Worm (Caenorhabditis elegans) whole organism, L2 larva: ENCODE measurements around the gene C05G5.1.

Source experiments
- C34F6.9 ChIP-seq: fragments of 150-350 bp; optimal IDR thresholded peaks from 2 replicates; lab custom pipeline; 2014; ENCODE audit warnings: missing biosample characterization, missing genetic modification characterization
- F13H6.1 ChIP-seq: sonication (generic microtip); optimal IDR thresholded peaks from 2 replicates; lab custom pipeline; 2016; ENCODE audit warnings: missing genetic modification characterization, missing compliant biosample characterization
- R02D3.7 ChIP-seq: fragments of 150-350 bp; optimal IDR thresholded peaks from 2 replicates; lab custom pipeline; 2014; ENCODE audit warnings: missing biosample characterization, missing genetic modification characterization
- Y55F3AM.14 ChIP-seq: fragments of 200-800 bp; sonication (Bioruptor generic); optimal IDR thresholded peaks from 2 replicates; lab custom pipeline; 2018; ENCODE audit warnings: mild to moderate bottlenecking, missing genetic modification characterization, missing compliant biosample characterization
- ZK546.5 ChIP-seq: sonication (generic microtip); optimal IDR thresholded peaks from 2 replicates; lab custom pipeline; 2017; ENCODE audit warnings: missing biosample characterization, missing genetic modification characterization
- alr-1 ChIP-seq: fragments of 150-350 bp; optimal IDR thresholded peaks from 2 replicates; lab custom pipeline; 2014; ENCODE audit warnings: missing biosample characterization, missing genetic modification characterization
- aly-2 ChIP-seq: fragments of 150-350 bp; optimal IDR thresholded peaks from 2 replicates; lab custom pipeline; 2014; ENCODE audit warnings: missing biosample characterization, missing genetic modification characterization
- ama-1 ChIP-seq: fragments of 150-350 bp; optimal IDR thresholded peaks from 2 replicates; lab custom pipeline; 2018; ENCODE audit warnings: inconsistent platforms
- blmp-1 ChIP-seq: sonication (generic microtip); optimal IDR thresholded peaks from 2 replicates; lab custom pipeline; 2017; ENCODE audit warnings: missing genetic modification characterization, mild to moderate bottlenecking, missing compliant biosample characterization, antibody characterized with exemption, moderate library complexity; ENCODE audit not compliant: insufficient read depth
- ceh-16 ChIP-seq: fragments of 150-350 bp; optimal IDR thresholded peaks from 2 replicates; lab custom pipeline; 2014; ENCODE audit warnings: missing biosample characterization, missing genetic modification characterization
- dmd-4 ChIP-seq: sonication (generic microtip); optimal IDR thresholded peaks from 2 replicates; lab custom pipeline; 2017; ENCODE audit warnings: missing biosample characterization, missing genetic modification characterization
- egl-27 ChIP-seq: sonication (generic microtip); optimal IDR thresholded peaks from 3 replicates; lab custom pipeline; 2017; ENCODE audit warnings: missing biosample characterization, missing genetic modification reagents, missing genetic modification characterization
- elt-3 ChIP-seq: sonication (generic microtip); optimal IDR thresholded peaks from 2 replicates; lab custom pipeline; 2017; ENCODE audit warnings: missing biosample characterization, missing genetic modification characterization
- fos-1 ChIP-seq: fragments of 150-350 bp; optimal IDR thresholded peaks from 2 replicates; lab custom pipeline; 2014; ENCODE audit warnings: missing biosample characterization, missing genetic modification characterization
- lin-13 ChIP-seq: fragments of 150-350 bp; optimal IDR thresholded peaks from 2 replicates; lab custom pipeline; 2014; ENCODE audit warnings: missing biosample characterization, missing genetic modification reagents, missing genetic modification characterization
- lin-39 ChIP-seq: fragments of 150-350 bp; optimal IDR thresholded peaks from 2 replicates; lab custom pipeline; 2014; ENCODE audit warnings: missing biosample characterization, missing genetic modification reagents, missing genetic modification characterization
- lsy-2 ChIP-seq, 2 experiments: fragments of 150-350 bp in 1 of 2; sonication (generic microtip) in 1 of 2; optimal IDR thresholded peaks; 2 replicates each; lab custom pipeline; 2014 to 2017; ENCODE audit warnings: missing biosample characterization in 2 of 2, missing genetic modification characterization in 2 of 2
- mab-5 ChIP-seq: fragments of 150-350 bp; optimal IDR thresholded peaks from 2 replicates; lab custom pipeline; 2014; ENCODE audit warnings: missing biosample characterization, missing genetic modification characterization
- mdl-1 ChIP-seq, 2 experiments: fragments of 150-350 bp in 1 of 2; sonication (generic microtip) in 1 of 2; optimal IDR thresholded peaks; 2 replicates each; lab custom pipeline; 2017; ENCODE audit warnings: missing biosample characterization in 2 of 2, missing genetic modification characterization in 2 of 2
- nhr-11 ChIP-seq: fragments of 150-350 bp; optimal IDR thresholded peaks from 2 replicates; lab custom pipeline; 2014; ENCODE audit warnings: missing biosample characterization, missing genetic modification characterization
- nhr-12 ChIP-seq: fragments of 150-350 bp; optimal IDR thresholded peaks from 2 replicates; lab custom pipeline; 2014; ENCODE audit warnings: missing biosample characterization, missing genetic modification characterization
- nhr-129 ChIP-seq: fragments of 150-350 bp; optimal IDR thresholded peaks from 2 replicates; lab custom pipeline; 2014; ENCODE audit warnings: missing biosample characterization, missing genetic modification characterization
- nhr-21 ChIP-seq: fragments of 150-350 bp; optimal IDR thresholded peaks from 2 replicates; lab custom pipeline; 2014; ENCODE audit warnings: missing biosample characterization, missing genetic modification characterization
- nhr-23 ChIP-seq: fragments of 150-350 bp; optimal IDR thresholded peaks from 2 replicates; lab custom pipeline; 2014; ENCODE audit warnings: missing biosample characterization, missing genetic modification reagents, missing genetic modification characterization
- nhr-237 ChIP-seq: fragments of 150-350 bp; optimal IDR thresholded peaks from 2 replicates; lab custom pipeline; 2014; ENCODE audit warnings: missing biosample characterization, missing genetic modification characterization
- nhr-25 ChIP-seq: fragments of 150-350 bp; sonication (generic microtip); optimal IDR thresholded peaks from 3 replicates; lab custom pipeline; 2014; ENCODE audit warnings: missing biosample characterization, missing genetic modification characterization
- nhr-6 ChIP-seq: fragments of 150-350 bp; optimal IDR thresholded peaks from 2 replicates; lab custom pipeline; 2014; ENCODE audit warnings: missing biosample characterization, missing genetic modification characterization
- nhr-77 ChIP-seq: fragments of 150-350 bp; optimal IDR thresholded peaks from 2 replicates; lab custom pipeline; 2014; ENCODE audit warnings: missing biosample characterization, missing genetic modification characterization
- sem-4 ChIP-seq: fragments of 150-350 bp; optimal IDR thresholded peaks from 2 replicates; lab custom pipeline; 2014; ENCODE audit warnings: missing biosample characterization, missing genetic modification reagents, missing genetic modification characterization
- skn-1 ChIP-seq: sonication (generic microtip); optimal IDR thresholded peaks from 2 replicates; lab custom pipeline; 2017; ENCODE audit warnings: missing biosample characterization, missing genetic modification characterization
- sma-3 ChIP-seq: sonication (generic microtip); optimal IDR thresholded peaks from 2 replicates; lab custom pipeline; 2016; ENCODE audit warnings: missing genetic modification reagents, missing genetic modification characterization, missing compliant biosample characterization
- sma-9 ChIP-seq, 2 experiments: fragments of 150-350 bp in 1 of 2; sonication (generic microtip) in 1 of 2; optimal IDR thresholded peaks; 2 replicates each; lab custom pipeline; 2014 to 2016; ENCODE audit warnings: missing genetic modification characterization in 2 of 2, mild to moderate bottlenecking in 1 of 2, missing biosample characterization in 1 of 2, missing compliant biosample characterization in 1 of 2, missing genetic modification reagents in 1 of 2, moderate library complexity in 1 of 2
- unc-39 ChIP-seq: fragments of 150-350 bp; optimal IDR thresholded peaks from 2 replicates; lab custom pipeline; 2014; ENCODE audit warnings: missing biosample characterization, missing genetic modification characterization
- unc-55 ChIP-seq: fragments of 150-350 bp; sonication (generic microtip); optimal IDR thresholded peaks from 3 replicates; lab custom pipeline; 2014; ENCODE audit warnings: missing biosample characterization, missing genetic modification reagents, missing genetic modification characterization
- unc-62 ChIP-seq: fragments of 150-350 bp; optimal IDR thresholded peaks from 2 replicates; lab custom pipeline; 2014; ENCODE audit warnings: missing biosample characterization, missing genetic modification reagents, missing genetic modification characterization
- ztf-11 ChIP-seq: sonication (generic microtip); optimal IDR thresholded peaks from 2 replicates; lab custom pipeline; 2017; ENCODE audit warnings: missing biosample characterization, missing genetic modification characterization
- ztf-4 ChIP-seq: fragments of 150-350 bp; optimal IDR thresholded peaks from 2 replicates; lab custom pipeline; 2014; ENCODE audit warnings: missing biosample characterization, missing genetic modification characterization

C05G5.1 gene

DNA sequence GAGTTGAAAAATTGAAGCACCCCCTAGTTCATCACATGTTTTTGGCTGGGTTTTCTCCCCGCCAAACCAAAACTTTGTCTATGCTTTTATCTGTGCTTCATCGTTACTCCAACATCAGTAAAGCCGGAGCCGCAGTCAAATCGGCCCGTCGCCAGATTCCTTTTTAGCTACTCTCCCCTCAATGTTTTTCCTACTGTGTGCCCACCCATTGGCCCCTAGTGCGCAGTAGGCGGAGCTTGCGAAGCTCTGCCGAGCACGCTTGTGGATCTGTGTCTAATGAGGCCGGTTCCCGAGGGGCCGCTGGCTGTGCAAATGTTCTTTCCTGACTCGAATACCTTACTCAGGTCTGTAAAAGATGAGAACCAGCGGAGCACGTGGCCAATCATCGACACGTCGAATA lies 36.4 kb upstream of the C05G5.1 start:
- TF ChIP-seq lsy-2 (tag; optimal IDR thresholded peaks at IDR 0.05; lab: Kevin White, UChicago) (peak in 1 of 2 experiments; percentile 41), ceh-16 (tag; lab: Kevin White, UChicago) (no peak)

DNA sequence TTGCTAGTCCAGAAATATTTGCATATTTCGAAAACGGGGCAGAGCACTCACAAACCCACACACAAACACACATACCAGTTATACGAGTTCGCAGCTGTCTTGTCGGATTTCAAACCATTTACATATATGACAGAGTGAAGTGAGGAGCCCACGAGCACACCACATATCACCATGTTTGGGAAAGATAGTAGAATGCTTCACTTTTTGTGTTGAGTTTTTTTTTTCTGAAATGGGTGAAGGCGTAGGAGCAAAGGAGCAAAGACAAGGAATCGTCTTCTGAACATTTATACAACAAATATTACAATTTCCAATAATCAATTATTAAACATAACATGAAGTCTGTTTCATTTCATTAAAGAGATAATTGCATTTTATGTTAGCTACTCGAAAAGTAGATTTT lies 35.3 kb upstream of the C05G5.1 start:
- no peak for TF ChIP-seq ztf-4 (tag; lab: Kevin White, UChicago)
- TF ChIP-seq alr-1 (tag; lab: Kevin White, UChicago): no peak
- TF ChIP-seq nhr-6 (tag; lab: Kevin White, UChicago): no peak
- TF ChIP-seq C34F6.9 (tag; lab: Kevin White, UChicago): no peak
- no peak for TF ChIP-seq unc-55 (GFP tag; lab: Kevin White, UChicago)
- TF ChIP-seq nhr-12 (tag; lab: Kevin White, UChicago): no peak
- TF ChIP-seq ceh-16 (tag; lab: Kevin White, UChicago): no peak
- TF ChIP-seq nhr-237 (tag; lab: Kevin White, UChicago): no peak
- no peak for TF ChIP-seq Y55F3AM.14 (GFP tag; lab: Kevin White, UChicago)
- TF ChIP-seq R02D3.7: no peak
- TF ChIP-seq ZK546.5 (tag; lab: Kevin White, UChicago): no peak
- no peak for TF ChIP-seq sem-4 (tag; lab: Kevin White, UChicago)
- TF ChIP-seq nhr-129 (tag; lab: Kevin White, UChicago): no peak
- TF ChIP-seq skn-1 (tag; lab: Kevin White, UChicago): no peak
- TF ChIP-seq nhr-21 (tag; lab: Kevin White, UChicago): no peak
- TF ChIP-seq lin-39: no peak
- no peak for TF ChIP-seq nhr-11
- no peak for TF ChIP-seq mdl-1 (tag; optimal IDR thresholded peaks at IDR 0.05; lab: Kevin White, UChicago)

DNA sequence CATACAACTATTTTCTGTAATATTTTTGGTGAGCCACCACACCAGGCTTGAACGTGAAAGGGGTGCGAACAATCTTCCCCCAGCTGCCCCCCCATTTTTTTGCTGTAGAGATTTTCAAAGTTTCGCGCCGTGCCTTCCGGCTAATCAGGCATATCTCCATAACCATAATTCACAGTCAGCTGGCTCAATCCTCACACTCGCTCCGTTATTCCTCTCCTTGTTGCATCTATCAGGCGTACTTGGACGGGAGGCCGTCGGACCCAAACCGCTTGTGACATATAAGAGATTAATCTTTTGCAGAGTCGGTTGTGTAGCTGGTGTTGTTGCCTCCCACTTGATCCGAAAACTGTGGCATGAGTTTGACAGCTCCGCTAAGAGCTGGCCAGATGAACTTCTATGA lies 33.3 kb upstream of the C05G5.1 start, which contains the start of gene unc-3:
Gene unc-3 (plus strand): TSS at position 301 of the 400 bp plus-strand sequence.
- TF ChIP-seq elt-3 (tag; lab: Kevin White, UChicago) (no peak), sma-3 (GFP tag; lab: Kevin White, UChicago) (no peak), unc-55 (GFP tag; lab: Kevin White, UChicago) (no peak), aly-2 (tag; lab: Kevin White, UChicago) (no peak), C34F6.9 (tag; lab: Kevin White, UChicago) (no peak), mab-5 (tag; lab: Kevin White, UChicago) (no peak), ama-1 (lab: Kevin White, UChicago) (no peak), unc-62 (GFP tag; lab: Kevin White, UChicago) (no peak), unc-39 (tag; lab: Kevin White, UChicago) (no peak), nhr-129 (tag; lab: Kevin White, UChicago) (no peak), egl-27 (tag; lab: Kevin White, UChicago) (no peak), mdl-1 (tag; optimal IDR thresholded peaks at IDR 0.05; lab: Kevin White, UChicago) (no peak)

DNA sequence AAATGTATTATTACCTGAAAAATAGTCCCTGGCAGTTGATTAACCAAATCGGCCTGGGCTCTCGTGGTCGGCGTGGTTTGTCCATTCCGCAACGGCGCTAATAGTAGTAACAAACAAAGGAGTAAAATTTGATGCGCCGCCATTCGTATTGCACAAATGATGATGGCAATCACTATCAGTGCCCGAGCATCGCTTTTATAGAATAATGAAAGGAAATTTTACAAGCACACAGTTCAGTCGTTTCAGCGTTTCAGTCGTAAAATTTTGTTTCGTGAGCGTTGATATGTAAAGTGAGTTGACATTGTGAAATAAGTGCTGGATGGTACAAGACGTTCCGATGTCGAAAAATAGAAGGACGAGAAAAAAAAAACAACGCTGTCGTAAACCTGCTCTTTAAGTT lies 31.8 kb upstream of the C05G5.1 start, which contains the start of gene Y16B4A.2:
Gene Y16B4A.2 (minus strand): TSS at position 170 of the 400 bp plus-strand sequence.
- TF ChIP-seq fos-1 (tag; lab: Kevin White, UChicago): peak; percentile 38
- no peak for TF ChIP-seq unc-55 (GFP tag; lab: Kevin White, UChicago)
- no peak for TF ChIP-seq mdl-1 (tag; optimal IDR thresholded peaks at IDR 0.05; lab: Kevin White, UChicago)

DNA sequence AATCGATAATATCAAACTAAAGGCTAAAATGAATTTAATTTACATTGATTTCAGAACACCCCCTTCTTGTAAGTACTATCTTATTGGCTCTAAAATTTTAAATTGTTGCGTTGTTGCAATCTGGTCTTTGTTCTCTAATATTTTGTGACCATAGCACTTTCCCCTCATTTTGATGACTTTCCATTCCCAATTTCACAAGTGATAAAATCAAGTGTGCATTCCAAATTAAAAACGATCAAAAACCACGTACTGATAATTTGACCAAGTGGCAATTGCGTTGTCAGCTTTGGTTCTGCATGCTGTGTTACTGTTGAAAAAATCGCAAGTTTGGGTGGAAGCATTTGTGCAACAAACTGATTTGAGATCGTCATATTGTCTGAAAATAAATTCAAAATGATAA lies 30.4 kb upstream of the C05G5.1 start:
- TF ChIP-seq blmp-1 (tag; lab: Kevin White, UChicago): no peak
- no peak for TF ChIP-seq dmd-4 (tag; lab: Kevin White, UChicago)
- TF ChIP-seq ztf-11 (tag; lab: Kevin White, UChicago): no peak
- TF ChIP-seq ZK546.5 (tag; lab: Kevin White, UChicago): no peak
- TF ChIP-seq nhr-25 (tag; lab: Kevin White, UChicago): no peak
- TF ChIP-seq sma-9 (GFP tag; optimal IDR thresholded peaks at IDR 0.05; lab: Kevin White, UChicago): peak; percentile 43
- no peak for TF ChIP-seq sma-9 (tag; optimal IDR thresholded peaks at IDR 0.05; lab: Kevin White, UChicago)
- TF ChIP-seq F13H6.1 (tag; lab: Kevin White, UChicago): no peak
- no peak for TF ChIP-seq nhr-77
- TF ChIP-seq fos-1 (tag; lab: Kevin White, UChicago): peak; percentile 54
- no peak for TF ChIP-seq nhr-23 (tag; lab: Kevin White, UChicago)
- no peak for TF ChIP-seq ztf-4 (tag; lab: Kevin White, UChicago)
- TF ChIP-seq C34F6.9 (tag; lab: Kevin White, UChicago): no peak
- no peak for TF ChIP-seq mdl-1 (tag; optimal IDR thresholded peaks at IDR 0.05; lab: Kevin White, UChicago)
- no peak for TF ChIP-seq nhr-11
- no peak for TF ChIP-seq lin-13 (GFP tag; lab: Kevin White, UChicago)
